Worm (Caenorhabditis elegans): Measurements from ENCODE around the gene clh-1.

ce11 chrII:11888150-11888549, 31.9 kb upstream of the clh-1 start:
- TF ChIP-seq nhr-76 (tag; optimal IDR thresholded peaks at IDR 0.05) (no peak), dpl-1 (GFP tag; optimal IDR thresholded peaks at IDR 0.05) (no peak)
